Worm (Caenorhabditis elegans) whole organism, L4 larva: Measurements from ENCODE around the gene npr-36.

Experiments
- D1046.2 ChIP-seq: fragments of 200-800 bp; sonication (Bioruptor generic); IDR thresholded peaks from 2 replicates; pipeline ENCODE4 v1.3.6; 2022; ENCODE audit warnings: missing genetic modification characterization, missing compliant biosample characterization
- F37D6.2 ChIP-seq: sonication (generic microtip); optimal IDR thresholded peaks from 2 replicates; lab custom pipeline; 2016; ENCODE audit warnings: mild to moderate bottlenecking, missing genetic modification characterization, missing compliant biosample characterization
- F49E8.2 ChIP-seq: sonication (generic microtip); optimal IDR thresholded peaks from 2 replicates; lab custom pipeline; 2016; ENCODE audit warnings: missing compliant biosample characterization, mild to moderate bottlenecking, missing genetic modification characterization, borderline replicate concordance
- aha-1 ChIP-seq: fragments of 150-350 bp; peaks from one replicate; lab custom pipeline; 2014; ENCODE audit warnings: missing biosample characterization, missing genetic modification characterization
- arid-1 ChIP-seq: fragments of 200-800 bp; sonication (Bioruptor generic); conservative IDR thresholded peaks from 2 replicates; pipeline ENCODE4 v1.3.6; 2022; ENCODE audit warnings: missing genetic modification reagents, missing genetic modification characterization, missing compliant biosample characterization
- ceh-32 ChIP-seq: sonication (generic microtip); optimal IDR thresholded peaks from 2 replicates; lab custom pipeline; 2016; ENCODE audit warnings: mild to moderate bottlenecking, missing genetic modification characterization, missing compliant biosample characterization; ENCODE audit not compliant: poor library complexity
- ceh-44 ChIP-seq: fragments of 200-800 bp; sonication (Bioruptor generic); IDR thresholded peaks from 2 replicates; pipeline ENCODE4 v1.3.6; 2022; ENCODE audit warnings: missing genetic modification reagents, missing genetic modification characterization, missing compliant biosample characterization
- daf-16 ChIP-seq, 3 experiments: sonication (generic microtip); optimal IDR thresholded peaks; 2 replicates each; lab custom pipeline; 2016 to 2017; ENCODE audit warnings: missing genetic modification characterization in 3 of 3, missing genetic modification reagents in 3 of 3, mild to moderate bottlenecking in 2 of 3, missing compliant biosample characterization in 2 of 3, missing biosample characterization in 1 of 3, moderate library complexity in 1 of 3
- dmd-8 ChIP-seq: fragments of 200-800 bp; sonication (Bioruptor generic); IDR thresholded peaks from 2 replicates; pipeline ENCODE4 v1.3.6; 2022; ENCODE audit warnings: missing genetic modification characterization, missing compliant biosample characterization
- dve-1 ChIP-seq: sonication (generic microtip); optimal IDR thresholded peaks from 2 replicates; lab custom pipeline; 2017; ENCODE audit warnings: antibody characterized with exemption, mild to moderate bottlenecking, missing genetic modification characterization, missing compliant biosample characterization; ENCODE audit not compliant: insufficient read depth
- fkh-10 ChIP-seq: fragments of 150-350 bp; optimal IDR thresholded peaks from 2 replicates; lab custom pipeline; 2014; ENCODE audit warnings: missing biosample characterization, missing genetic modification reagents, missing genetic modification characterization
- fos-1 ChIP-seq: fragments of 150-350 bp; optimal IDR thresholded peaks from 2 replicates; lab custom pipeline; 2014; ENCODE audit warnings: missing biosample characterization, missing genetic modification characterization
- hif-1 ChIP-seq, 2 experiments: sonication (generic microtip); optimal IDR thresholded peaks; 2 replicates each; lab custom pipeline; 2016 to 2017; ENCODE audit warnings: missing compliant biosample characterization in 2 of 2, missing genetic modification characterization in 2 of 2, missing genetic modification reagents in 2 of 2, missing genotype in 2 of 2, mild to moderate bottlenecking in 1 of 2
- hlh-11 ChIP-seq: fragments of 200-800 bp; sonication (Bioruptor generic); optimal IDR thresholded peaks from 2 replicates; lab custom pipeline; 2018; ENCODE audit warnings: mild to moderate bottlenecking, missing genetic modification characterization, missing compliant biosample characterization
- hlh-30 ChIP-seq: sonication (generic microtip); optimal IDR thresholded peaks from 2 replicates; lab custom pipeline; 2017; ENCODE audit warnings: antibody characterized with exemption, mild to moderate bottlenecking, missing genetic modification characterization, missing compliant biosample characterization; ENCODE audit not compliant: insufficient read depth
- hmg-1.1 ChIP-seq: fragments of 200-800 bp; sonication (Bioruptor generic); IDR thresholded peaks from 2 replicates; pipeline ENCODE4 v1.3.6; 2022; ENCODE audit warnings: missing genetic modification reagents, missing genetic modification characterization, missing compliant biosample characterization
- jun-1 ChIP-seq: fragments of 150-350 bp; optimal IDR thresholded peaks from 2 replicates; lab custom pipeline; 2014; ENCODE audit warnings: missing biosample characterization, missing genetic modification reagents, missing genetic modification characterization
- lin-1 ChIP-seq: fragments of 200-800 bp; sonication (Bioruptor generic); IDR thresholded peaks from 2 replicates; pipeline ENCODE4 v1.3.6; 2022; ENCODE audit warnings: missing genetic modification reagents, missing genetic modification characterization, missing compliant biosample characterization
- lin-29 ChIP-seq: fragments of 200-800 bp; sonication (Bioruptor generic); IDR thresholded peaks from 2 replicates; pipeline ENCODE4 v1.3.6; 2022; ENCODE audit warnings: missing genetic modification reagents, missing genetic modification characterization, missing compliant biosample characterization
- lin-38 ChIP-seq: fragments of 200-800 bp; sonication (Bioruptor generic); IDR thresholded peaks from 2 replicates; pipeline ENCODE4 v1.3.6; 2022; ENCODE audit warnings: missing genetic modification reagents, missing genetic modification characterization, missing compliant biosample characterization
- mdt-29 ChIP-seq: fragments of 200-800 bp; sonication (Bioruptor generic); IDR thresholded peaks from 2 replicates; pipeline ENCODE4 v1.3.6; 2022; ENCODE audit warnings: missing genetic modification reagents, missing genetic modification characterization, missing compliant biosample characterization
- mep-1 ChIP-seq: fragments of 150-350 bp; sonication (generic microtip); optimal IDR thresholded peaks from 3 replicates; lab custom pipeline; 2014; ENCODE audit warnings: missing biosample characterization, missing genetic modification characterization
- mes-2 ChIP-seq: sonication (generic microtip); optimal IDR thresholded peaks from 2 replicates; lab custom pipeline; 2016; ENCODE audit warnings: missing genotype, mild to moderate bottlenecking, missing genetic modification characterization, missing compliant biosample characterization; ENCODE audit not compliant: poor library complexity, severe bottlenecking
- nhr-11 ChIP-seq: fragments of 150-350 bp; optimal IDR thresholded peaks from 2 replicates; lab custom pipeline; 2014; ENCODE audit warnings: missing biosample characterization, missing genetic modification characterization
- nhr-28 ChIP-seq: fragments of 150-350 bp; optimal IDR thresholded peaks from 2 replicates; lab custom pipeline; 2014; ENCODE audit warnings: missing biosample characterization, missing genetic modification characterization
- nhr-42 ChIP-seq: fragments of 200-800 bp; sonication (Bioruptor generic); IDR thresholded peaks from 2 replicates; pipeline ENCODE4 v1.3.6; 2022; ENCODE audit warnings: missing genetic modification characterization, missing compliant biosample characterization
- pqm-1 ChIP-seq: sonication (generic microtip); optimal IDR thresholded peaks from 2 replicates; lab custom pipeline; 2017; ENCODE audit warnings: missing biosample characterization, missing genetic modification characterization
- saeg-2 ChIP-seq: fragments of 200-800 bp; sonication (Bioruptor generic); IDR thresholded peaks from 2 replicates; pipeline ENCODE4 v1.3.6; 2022; ENCODE audit warnings: missing genetic modification reagents, missing genetic modification characterization, missing compliant biosample characterization
- set-16 ChIP-seq: fragments of 200-800 bp; sonication (Bioruptor generic); IDR thresholded peaks from 2 replicates; pipeline ENCODE4 v1.3.6; 2022; ENCODE audit warnings: missing genetic modification reagents, missing genetic modification characterization, missing compliant biosample characterization
- unc-62 ChIP-seq, 3 experiments: fragments of 150-350 bp in 1 of 3; sonication (generic microtip); optimal IDR thresholded peaks in 2 of 3; peaks in 1 of 3; 1 replicate in 1 of 3; 2 replicates in 2 of 3; lab custom pipeline; 2014 to 2017; ENCODE audit warnings: missing biosample characterization in 3 of 3, missing genetic modification characterization in 3 of 3, missing genetic modification reagents in 3 of 3, missing genotype in 1 of 3
- zfp-3 ChIP-seq: fragments of 200-800 bp; sonication (Bioruptor generic); conservative IDR thresholded peaks from 2 replicates; pipeline ENCODE4 v1.3.6; 2022; ENCODE audit warnings: missing genetic modification reagents, missing genetic modification characterization, missing compliant biosample characterization

npr-36 gene

DNA sequence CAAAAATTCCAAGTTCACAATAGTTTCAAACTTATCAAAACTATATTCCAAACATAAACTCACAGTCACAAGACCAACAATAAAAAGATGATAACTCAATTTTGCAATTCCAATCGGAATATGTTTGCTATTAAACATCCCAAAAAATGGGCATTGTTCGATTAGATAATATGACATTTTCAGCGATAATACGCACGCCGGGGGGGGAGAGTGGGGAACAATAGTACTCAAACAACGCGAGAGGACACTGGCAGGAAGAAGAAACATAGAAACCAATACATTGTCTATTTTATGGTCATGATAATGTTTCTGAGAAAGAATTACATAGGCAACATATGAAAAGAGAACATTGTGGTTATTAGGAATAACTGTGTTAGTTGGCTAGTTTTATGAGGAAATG lies 16.3 kb downstream of the npr-36 start (continued):
- TF ChIP-seq arid-1 (GFP tag; lab: Robert Waterston, UW) (no peak), nhr-28 (tag; lab: Kevin White, UChicago) (peak; percentile 14), ceh-44 (no peak), unc-62 (GFP tag; optimal IDR thresholded peaks at IDR 0.05 in 1 of 2; lab: Kevin White, UChicago) (peak in 1 of 2 experiments; percentile 75), unc-62 (tag; optimal IDR thresholded peaks at IDR 0.05; lab: Kevin White, UChicago) (no peak), aha-1 (no peak)

DNA sequence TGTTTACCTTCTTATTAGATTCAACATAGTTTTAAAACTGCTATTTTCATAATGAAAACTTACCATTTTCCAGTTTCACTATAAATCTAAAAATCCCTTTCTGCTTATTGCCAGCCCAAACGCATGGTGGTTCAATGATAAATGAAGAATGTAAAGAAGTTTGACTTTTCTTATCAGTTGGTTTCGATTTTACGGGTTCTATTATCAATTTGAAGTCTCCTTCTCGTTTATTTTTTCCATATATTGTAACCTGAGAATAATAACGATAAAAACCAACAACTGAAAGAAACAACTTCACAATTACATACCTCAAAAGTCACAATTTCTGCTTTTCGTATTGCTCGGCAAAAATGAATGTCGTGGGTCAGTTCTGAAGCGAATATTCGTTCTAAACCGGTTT lies 19.4 kb downstream of the npr-36 start:
- TF ChIP-seq pqm-1 (tag; lab: Kevin White, UChicago): peak; percentile 44
- TF ChIP-seq nhr-28 (tag; lab: Kevin White, UChicago): peak; percentile 44
- TF ChIP-seq hlh-11 (tag; lab: Kevin White, UChicago): no peak
- TF ChIP-seq mep-1 (tag; lab: Kevin White, UChicago): no peak
- no peak for TF ChIP-seq mes-2 (tag; lab: Kevin White, UChicago)
- peak; percentile 15 for TF ChIP-seq dve-1
- TF ChIP-seq daf-16 (GFP tag; optimal IDR thresholded peaks at IDR 0.05; lab: Kevin White, UChicago): no peak
- TF ChIP-seq daf-16 (tag; optimal IDR thresholded peaks at IDR 0.05; lab: Kevin White, UChicago): peak; percentile 62

DNA sequence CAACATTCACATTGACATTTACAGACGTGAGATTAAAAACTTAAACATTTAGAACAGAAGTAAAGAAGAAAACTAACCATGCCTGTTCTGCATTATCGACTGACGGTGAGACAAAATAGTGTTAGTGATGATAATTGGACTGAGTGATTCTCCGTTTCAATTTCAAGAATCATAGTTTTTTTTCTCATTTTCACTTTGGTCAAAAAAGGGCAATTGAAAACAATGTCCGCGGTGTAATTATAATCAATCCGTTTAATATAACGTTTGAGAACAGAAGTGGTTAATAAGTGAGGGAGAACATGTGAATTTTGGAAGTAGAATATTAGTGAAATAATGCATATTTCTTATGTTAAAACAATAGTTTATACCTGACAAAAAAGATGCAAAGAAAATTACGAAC lies 20.1 kb downstream of the npr-36 start, which contains the start of gene F10D7.10:
TSS of gene F10D7.10 (minus strand) at position 101 of the 400 bp plus-strand sequence.
- TF ChIP-seq hmg-1.1 (GFP tag; lab: Robert Waterston, UW) (no peak), nhr-42 (GFP tag; lab: Robert Waterston, UW) (no peak), mep-1 (tag; lab: Kevin White, UChicago) (no peak), lin-38 (GFP tag; lab: Robert Waterston, UW) (no peak), saeg-2 (GFP tag; lab: Robert Waterston, UW) (no peak), F49E8.2 (tag; lab: Kevin White, UChicago) (no peak), zfp-3 (GFP tag; lab: Robert Waterston, UW) (no peak), F37D6.2 (tag; lab: Kevin White, UChicago) (no peak), mdt-29 (no peak), lin-1 (GFP tag; lab: Robert Waterston, UW) (no peak), ceh-32 (tag; lab: Kevin White, UChicago) (no peak), D1046.2 (no peak), lin-29 (no peak), fos-1 (tag; lab: Kevin White, UChicago) (no peak), dmd-8 (no peak)

DNA sequence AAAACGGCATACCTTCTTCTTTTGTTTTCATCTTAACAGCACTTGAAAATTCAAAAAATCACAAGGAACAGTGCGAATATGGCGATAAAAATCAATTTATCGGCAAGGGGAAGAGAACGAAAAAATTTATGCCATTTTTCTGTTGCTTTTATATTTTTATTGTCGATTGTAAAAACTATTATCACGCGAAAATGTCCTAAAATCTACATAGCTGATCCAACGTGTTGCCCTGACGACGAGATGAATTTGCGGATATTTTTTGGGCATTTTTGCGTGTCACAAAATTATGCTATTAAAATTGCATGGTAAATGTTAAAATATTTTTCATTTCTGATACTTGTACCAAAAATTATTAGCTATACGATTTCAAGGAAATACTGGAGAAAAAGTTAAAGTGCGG lies 22.4 kb downstream of the npr-36 start, which contains the start of gene F10D7.4:
TSS of gene F10D7.4 (minus strand) at position 101 of the 400 bp plus-strand sequence.
- TF ChIP-seq unc-62 (GFP tag; optimal IDR thresholded peaks at IDR 0.05 in 1 of 2; lab: Kevin White, UChicago) (peak in 1 of 2 experiments; percentile 5), unc-62 (tag; optimal IDR thresholded peaks at IDR 0.05; lab: Kevin White, UChicago) (no peak), ceh-44 (no peak)
- TF ChIP-seq, all 104 proteins: peak for 1

DNA sequence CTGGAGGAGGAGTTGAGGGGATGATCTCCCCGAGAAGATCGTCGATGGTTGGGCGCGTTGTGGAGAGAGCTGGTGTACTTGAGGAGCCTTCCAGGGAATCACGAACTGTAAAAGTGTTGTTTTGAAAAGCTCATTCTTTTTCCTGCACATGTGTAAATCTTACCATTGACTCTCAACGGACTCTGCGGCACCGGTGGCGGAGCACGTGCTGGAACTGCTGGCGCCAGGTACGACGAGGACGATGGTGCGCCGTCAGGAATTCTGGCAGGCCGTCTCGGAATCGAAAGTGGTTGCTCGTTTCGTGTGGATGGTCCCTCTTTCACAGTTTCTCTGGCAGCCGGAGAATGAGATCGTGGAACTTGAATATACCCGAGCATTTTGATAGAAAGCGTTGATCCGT lies 24.8 kb downstream of the npr-36 start:
- peak; percentile 70; the same call in 1 of the 2 replicates for TF ChIP-seq set-16 (GFP tag; lab: Robert Waterston, UW)
- TF ChIP-seq unc-62 (GFP tag; optimal IDR thresholded peaks at IDR 0.05 in 1 of 2; lab: Kevin White, UChicago): peak in 1 of 2 experiments; percentile 17
- no peak for TF ChIP-seq unc-62 (tag; optimal IDR thresholded peaks at IDR 0.05; lab: Kevin White, UChicago)
- TF ChIP-seq jun-1 (tag; lab: Kevin White, UChicago): no peak

DNA sequence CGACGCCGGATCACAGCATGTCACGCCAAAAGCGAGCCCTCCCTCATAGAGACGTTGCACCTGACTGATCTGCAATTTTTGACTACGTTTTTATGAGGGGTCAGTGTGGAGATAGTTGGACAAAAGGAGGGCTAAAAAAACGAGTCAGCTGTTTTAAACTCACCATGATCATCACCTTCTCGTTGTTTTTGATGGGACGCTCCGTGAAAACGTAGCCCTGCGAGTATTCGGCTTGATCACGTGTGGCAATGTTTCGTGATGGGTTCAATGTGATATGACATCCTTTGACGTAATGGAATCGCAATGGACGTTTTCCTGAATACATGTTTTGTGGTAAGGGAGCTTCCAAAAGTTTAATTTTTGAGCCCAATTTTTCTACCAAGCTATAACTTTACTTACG lies 25.6 kb downstream of the npr-36 start:
- TF ChIP-seq daf-16 (GFP tag; optimal IDR thresholded peaks at IDR 0.05; lab: Kevin White, UChicago): peak in 1 of 2 experiments; percentile 20
- TF ChIP-seq daf-16 (tag; optimal IDR thresholded peaks at IDR 0.05; lab: Kevin White, UChicago): no peak
- TF ChIP-seq unc-62 (GFP tag; optimal IDR thresholded peaks at IDR 0.05 in 1 of 2; lab: Kevin White, UChicago): peak in 1 of 2 experiments; percentile 85
- no peak for TF ChIP-seq unc-62 (tag; optimal IDR thresholded peaks at IDR 0.05; lab: Kevin White, UChicago)
- TF ChIP-seq hif-1 (tag; optimal IDR thresholded peaks at IDR 0.05; lab: Kevin White, UChicago): peak in 1 of 2 experiments; percentile 25
- peak; percentile 80 for TF ChIP-seq nhr-11 (tag; lab: Kevin White, UChicago)
- no peak for TF ChIP-seq fkh-10 (GFP tag; lab: Kevin White, UChicago)
- peak; percentile 19 for TF ChIP-seq hlh-11 (tag; lab: Kevin White, UChicago)
- TF ChIP-seq mdt-29: no peak
- peak; percentile 46 for TF ChIP-seq hlh-30 (tag; lab: Kevin White, UChicago)
- TF ChIP-seq F49E8.2 (tag; lab: Kevin White, UChicago): no peak
